Fruit fly (Drosophila melanogaster): ENCODE results near the gene CG9286.
A peak's percentile ranks its signal among the peaks of the same experiment; 100 is the strongest.

CG9286 gene

dm6 chr3R:13790820-13791219 lies 10.1 kb downstream of the CG9286 start:
- TF ChIP-seq CG15336 (GFP tag; IDR thresholded peaks at IDR 0.05) (0 out of 2 replicates have a peak, but pooled peaks have one; percentile 5), CG11762 (GFP tag; optimal IDR thresholded peaks at IDR 0.05; ENCODE audit: insufficient read depth) (no peak), CG8319 (GFP tag; optimal IDR thresholded peaks at IDR 0.05) (no peak), Eip78C (GFP tag) (peak; percentile 67), svp (GFP tag) (peak; percentile 90), CG8119 (GFP tag; IDR thresholded peaks at IDR 0.05) (no peak)

dm6 chr3R:13793105-13793978 lies 12.6 kb downstream of the CG9286 start:
- TF ChIP-seq vri (GFP tag; optimal IDR thresholded peaks at IDR 0.05) (peak; percentile 10), CG34406 (GFP tag; optimal IDR thresholded peaks at IDR 0.05) (peak; percentile 55), Eip93F (GFP tag; optimal IDR thresholded peaks at IDR 0.05) (peak; percentile 70), Lpt (GFP tag; optimal IDR thresholded peaks at IDR 0.05) (no peak), CG6808 (GFP tag; optimal IDR thresholded peaks at IDR 0.05) (no peak), CG6854 (GFP tag; optimal IDR thresholded peaks at IDR 0.05) (no peak), fd59A (GFP tag; optimal IDR thresholded peaks at IDR 0.05) (no peak), spab (GFP tag; optimal IDR thresholded peaks at IDR 0.05) (no peak), salr (GFP tag; optimal IDR thresholded peaks at IDR 0.05) (no peak), CG11762 (GFP tag; optimal IDR thresholded peaks at IDR 0.05; ENCODE audit: insufficient read depth) (peak; percentile 15), CG6792 (GFP tag; optimal IDR thresholded peaks at IDR 0.05) (peak; percentile 72), Met (GFP tag; optimal IDR thresholded peaks at IDR 0.05) (peak; percentile 94), Gug (GFP tag; IDR thresholded peaks at IDR 0.05) (no peak), Ets96B (tag; optimal IDR thresholded peaks at IDR 0.05) (no peak), CG3032 (tag; optimal IDR thresholded peaks at IDR 0.05) (no peak), CG11294 (GFP tag; IDR thresholded peaks at IDR 0.05) (no peak), Hr39 (GFP tag; optimal IDR thresholded peaks at IDR 0.05) (peak; percentile 88), Hr38 (GFP tag; optimal IDR thresholded peaks at IDR 0.05) (no peak), CG31627 (GFP tag; optimal IDR thresholded peaks at IDR 0.05) (peak; percentile 90), lz (GFP tag; optimal IDR thresholded peaks at IDR 0.05) (peak; percentile 89), CG7368 (GFP tag; optimal IDR thresholded peaks at IDR 0.05) (no peak), CG6163 (GFP tag; IDR thresholded peaks at IDR 0.05) (0 out of 3 replicates have a peak, but pooled peaks have one; percentile 53), fd85E (GFP tag; optimal IDR thresholded peaks at IDR 0.05) (no peak), cyc (GFP tag; optimal IDR thresholded peaks at IDR 0.05) (peak; percentile 86), CG4318 (GFP tag; optimal IDR thresholded peaks at IDR 0.05) (no peak), dac (GFP tag; optimal IDR thresholded peaks at IDR 0.05) (no peak), CG8632 (GFP tag; optimal IDR thresholded peaks at IDR 0.05) (peak; percentile 43), net (GFP tag; optimal IDR thresholded peaks at IDR 0.05) (no peak), pdm3 (GFP tag; optimal IDR thresholded peaks at IDR 0.05) (peak; percentile 64), CG1621 (tag; optimal IDR thresholded peaks at IDR 0.05) (no peak), CG6276 (GFP tag; optimal IDR thresholded peaks at IDR 0.05) (no peak), acj6 (GFP tag; optimal IDR thresholded peaks at IDR 0.05) (peak; percentile 77), Smox (GFP tag; optimal IDR thresholded peaks at IDR 0.05) (peak; percentile 88), Blimp-1 (GFP tag; optimal IDR thresholded peaks at IDR 0.05) (peak; percentile 56), Sox15 (GFP tag; optimal IDR thresholded peaks at IDR 0.05) (peak; percentile 47), Eip78C (GFP tag) (peak; percentile 91), CG8319 (GFP tag; optimal IDR thresholded peaks at IDR 0.05) (peak; percentile 32), CG8119 (GFP tag; IDR thresholded peaks at IDR 0.05) (peak; percentile 46; the same call in 2 of the 3 replicates), CG15336 (GFP tag; IDR thresholded peaks at IDR 0.05) (peak; percentile 70), Ets21C (GFP tag; optimal IDR thresholded peaks at IDR 0.05) (peak; percentile 84), Sox102F (GFP tag; optimal IDR thresholded peaks at IDR 0.05) (peak; percentile 90), CG3919 (GFP tag; optimal IDR thresholded peaks at IDR 0.05) (peak; percentile 60), CG10669 (GFP tag; optimal IDR thresholded peaks at IDR 0.05) (no peak), fkh (GFP tag; optimal IDR thresholded peaks at IDR 0.05) (no peak), CG16779 (tag; optimal IDR thresholded peaks at IDR 0.05) (no peak), CG9139 (GFP tag; optimal IDR thresholded peaks at IDR 0.05) (no peak), Eip75B (GFP tag; optimal IDR thresholded peaks at IDR 0.05) (peak; percentile 57)
